Fruit fly (Drosophila melanogaster): Measurements from ENCODE around the gene CG14778.

- TF ChIP-seq Sin3A (optimal IDR thresholded peaks at IDR 0.05) (no peak), ttk (optimal IDR thresholded peaks at IDR 0.05) (no peak)
Measured at dm6 chrX:1476436-1476835, 9.1 kb downstream of the CG14778 start.
